Fruit fly (Drosophila melanogaster): ENCODE measurements around the gene cav.

cav gene

DNA sequence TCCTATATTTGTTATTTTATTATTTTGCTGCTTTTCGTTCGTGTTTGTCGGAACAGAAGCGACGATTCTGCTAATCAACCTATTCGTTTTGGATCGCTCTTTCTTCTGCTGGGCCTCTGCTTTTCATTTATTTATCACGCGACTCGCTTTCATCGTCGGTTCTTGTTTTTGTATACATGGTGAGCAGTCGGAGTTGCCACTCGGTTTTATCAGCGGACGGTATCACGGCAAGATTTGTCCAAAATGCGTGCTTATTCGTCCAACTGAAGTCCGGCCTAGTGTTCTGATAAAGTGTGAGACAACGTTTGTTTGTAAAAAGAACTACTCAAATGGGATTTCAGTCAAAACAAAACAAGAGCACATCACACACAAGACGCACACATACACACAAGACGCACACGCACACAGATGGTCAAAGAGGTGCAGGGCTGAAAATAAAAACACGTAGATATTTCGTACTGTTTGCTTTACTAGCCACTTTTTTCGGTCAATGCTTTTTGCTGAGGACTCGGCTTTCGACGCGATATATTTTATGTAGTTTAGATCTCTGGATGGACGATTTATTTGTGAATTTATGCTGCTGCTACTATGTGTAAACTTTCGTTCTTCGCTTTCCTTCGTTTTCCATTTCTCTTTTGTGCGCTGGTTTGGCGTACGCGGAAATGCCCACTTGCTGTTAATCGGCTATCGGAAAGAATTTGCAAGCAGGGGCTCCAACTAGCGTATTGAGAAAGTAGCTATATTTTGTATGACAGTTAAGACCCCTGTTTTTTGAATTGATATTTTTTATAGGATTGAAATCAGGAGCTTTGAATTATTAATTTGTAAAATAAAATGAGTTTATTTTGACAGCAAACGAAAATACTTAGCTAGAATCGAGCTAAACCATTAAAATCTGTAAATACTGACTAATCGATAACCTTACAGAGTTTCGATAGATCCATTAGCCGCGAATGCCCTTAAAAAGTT lies 715 bp downstream of the cav start, which contains the start of gene twin (continued):
- TF ChIP-seq topi (GFP tag; optimal IDR thresholded peaks at IDR 0.05) (peak; percentile 49), Met (GFP tag; optimal IDR thresholded peaks at IDR 0.05) (no peak), dsx (GFP tag; optimal IDR thresholded peaks at IDR 0.05; ENCODE audit: poor library complexity, severe bottlenecking) (peak; percentile 49), CG9139 (GFP tag; optimal IDR thresholded peaks at IDR 0.05) (no peak), fd85E (GFP tag; optimal IDR thresholded peaks at IDR 0.05) (no peak), Sox102F (GFP tag; optimal IDR thresholded peaks at IDR 0.05) (no peak), Ets21C (GFP tag; optimal IDR thresholded peaks at IDR 0.05) (peak; percentile 51), acj6 (GFP tag; optimal IDR thresholded peaks at IDR 0.05) (peak; percentile 47), Lpt (GFP tag; optimal IDR thresholded peaks at IDR 0.05) (peak; percentile 9), Smox (GFP tag; optimal IDR thresholded peaks at IDR 0.05) (no peak), CG8319 (GFP tag; optimal IDR thresholded peaks at IDR 0.05) (no peak), CG7368 (GFP tag; optimal IDR thresholded peaks at IDR 0.05) (no peak), CG6276 (GFP tag; optimal IDR thresholded peaks at IDR 0.05) (no peak), CG10669 (GFP tag; optimal IDR thresholded peaks at IDR 0.05) (no peak), CG3919 (GFP tag; optimal IDR thresholded peaks at IDR 0.05) (peak; percentile 27), Ets96B (tag; optimal IDR thresholded peaks at IDR 0.05) (no peak), dac (GFP tag; optimal IDR thresholded peaks at IDR 0.05) (no peak), CG6163 (GFP tag; IDR thresholded peaks at IDR 0.05) (peak; percentile 73), Hr4 (GFP tag; optimal IDR thresholded peaks at IDR 0.05) (peak; percentile 63), spab (GFP tag; optimal IDR thresholded peaks at IDR 0.05) (no peak), CG15336 (GFP tag; IDR thresholded peaks at IDR 0.05) (no peak), CG11902 (GFP tag; optimal IDR thresholded peaks at IDR 0.05) (no peak), OdsH (GFP tag; optimal IDR thresholded peaks at IDR 0.05) (peak; percentile 52), CG4318 (GFP tag; optimal IDR thresholded peaks at IDR 0.05) (no peak), net (GFP tag; optimal IDR thresholded peaks at IDR 0.05) (no peak)

DNA sequence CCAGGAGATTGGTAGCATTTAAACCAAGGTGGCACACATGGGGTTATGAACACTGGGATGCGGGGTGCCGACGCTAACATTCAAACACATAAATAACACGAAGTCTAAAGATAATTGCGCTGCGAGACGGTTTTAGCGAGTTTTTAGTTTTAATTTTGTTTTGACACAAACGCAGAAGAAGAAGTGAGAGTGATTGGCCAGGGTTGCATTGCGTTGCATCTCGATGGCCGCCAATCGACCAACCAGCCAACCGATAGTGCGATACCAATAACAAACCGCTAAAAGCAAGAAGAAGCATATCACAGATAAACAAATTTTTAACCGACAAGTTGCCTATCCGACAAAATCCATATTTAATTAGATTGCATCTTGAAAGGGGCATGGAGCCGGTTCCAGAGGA lies 5.8 kb downstream of the cav start, which contains the start of the genes Spps and CG13609:
Gene Spps (minus strand): TSS at position 191 of the 400 bp plus-strand sequence.
Gene CG13609 (plus strand): TSS at position 280 of the 400 bp plus-strand sequence.
- TF ChIP-seq CG4318 (GFP tag; optimal IDR thresholded peaks at IDR 0.05) (no peak), Hr4 (GFP tag; optimal IDR thresholded peaks at IDR 0.05) (no peak), CG15336 (GFP tag; IDR thresholded peaks at IDR 0.05) (no peak), CG11762 (GFP tag; optimal IDR thresholded peaks at IDR 0.05; ENCODE audit: insufficient read depth) (no peak), Eip93F (GFP tag; optimal IDR thresholded peaks at IDR 0.05) (no peak), Lpt (GFP tag; optimal IDR thresholded peaks at IDR 0.05) (no peak), CG3919 (GFP tag; optimal IDR thresholded peaks at IDR 0.05) (peak; percentile 3), CG6792 (GFP tag; optimal IDR thresholded peaks at IDR 0.05) (no peak), dsx (GFP tag; optimal IDR thresholded peaks at IDR 0.05; ENCODE audit: poor library complexity, severe bottlenecking) (no peak), OdsH (GFP tag; optimal IDR thresholded peaks at IDR 0.05) (no peak), CG32006 (GFP tag; optimal IDR thresholded peaks at IDR 0.05) (no peak), fkh (GFP tag; optimal IDR thresholded peaks at IDR 0.05) (peak; percentile 56), CG9139 (GFP tag; optimal IDR thresholded peaks at IDR 0.05) (no peak), fd59A (GFP tag; optimal IDR thresholded peaks at IDR 0.05) (no peak), Ets96B (tag; optimal IDR thresholded peaks at IDR 0.05) (no peak), achi (GFP tag; optimal IDR thresholded peaks at IDR 0.05) (peak; percentile 52), Blimp-1 (GFP tag; optimal IDR thresholded peaks at IDR 0.05) (peak; percentile 98), vri (GFP tag; optimal IDR thresholded peaks at IDR 0.05) (no peak), eg (GFP tag; IDR thresholded peaks at IDR 0.05) (no peak), CG6854 (GFP tag; optimal IDR thresholded peaks at IDR 0.05) (peak; percentile 5), CG8319 (GFP tag; optimal IDR thresholded peaks at IDR 0.05) (no peak), CG31627 (GFP tag; optimal IDR thresholded peaks at IDR 0.05) (no peak), CG6808 (GFP tag; optimal IDR thresholded peaks at IDR 0.05) (no peak), CG34406 (GFP tag; optimal IDR thresholded peaks at IDR 0.05) (no peak), Sox14 (GFP tag; optimal IDR thresholded peaks at IDR 0.05) (peak; percentile 5), CG16779 (tag; optimal IDR thresholded peaks at IDR 0.05) (no peak), CG3032 (tag; optimal IDR thresholded peaks at IDR 0.05) (no peak), acj6 (GFP tag; optimal IDR thresholded peaks at IDR 0.05) (no peak), salr (GFP tag; optimal IDR thresholded peaks at IDR 0.05) (no peak), Eip78C (GFP tag) (peak; percentile 58), Sox102F (GFP tag; optimal IDR thresholded peaks at IDR 0.05) (no peak), esn (GFP tag; optimal IDR thresholded peaks at IDR 0.05) (peak; percentile 17), CG1621 (tag; optimal IDR thresholded peaks at IDR 0.05) (no peak), Hr38 (GFP tag; optimal IDR thresholded peaks at IDR 0.05) (no peak)

Measured in whole organism, prepupa.